Fruit fly (Drosophila melanogaster) Kc167 (cell line): Measurements from ENCODE around the gene SpdS.

Experiments used
- Myc ChIP-seq: fragments of >200 bp; optimal IDR thresholded peaks from 2 replicates; lab custom pipeline; 2017; ENCODE audit warnings: missing external identifiers
- Sin3A ChIP-seq: fragments of >200 bp; optimal IDR thresholded peaks from 2 replicates; lab custom pipeline; 2018; ENCODE audit warnings: missing external identifiers
- h ChIP-seq: fragments of >200 bp; optimal IDR thresholded peaks from 3 replicates; lab custom pipeline; 2018; ENCODE audit warnings: missing external identifiers
- insv ChIP-seq: fragments of >200 bp; optimal IDR thresholded peaks from 3 replicates; lab custom pipeline; 2018; ENCODE audit warnings: missing external identifiers
- psq ChIP-seq: fragments of >200 bp; optimal IDR thresholded peaks from 2 replicates; lab custom pipeline; 2017; ENCODE audit warnings: missing external identifiers
- ttk ChIP-seq: sonication (Bioruptor generic); optimal IDR thresholded peaks from 2 replicates; lab custom pipeline; 2017; ENCODE audit warnings: missing external identifiers

Gene SpdS

dm6 chr3R:9626880-9627401, 4.5 kb upstream of the SpdS start, which contains the start of the genes CG9427 and CG8319:
Gene CG9427 (minus strand): TSS chr3R:9626930.
Gene CG8319 (plus strand): TSS chr3R:9627321.
- TF ChIP-seq h (no peak), Myc (lab: Kevin White, UChicago) (no peak), Sin3A (no peak), insv (lab: Kevin White, UChicago) (no peak), psq (no peak), ttk (no peak)

DNA sequence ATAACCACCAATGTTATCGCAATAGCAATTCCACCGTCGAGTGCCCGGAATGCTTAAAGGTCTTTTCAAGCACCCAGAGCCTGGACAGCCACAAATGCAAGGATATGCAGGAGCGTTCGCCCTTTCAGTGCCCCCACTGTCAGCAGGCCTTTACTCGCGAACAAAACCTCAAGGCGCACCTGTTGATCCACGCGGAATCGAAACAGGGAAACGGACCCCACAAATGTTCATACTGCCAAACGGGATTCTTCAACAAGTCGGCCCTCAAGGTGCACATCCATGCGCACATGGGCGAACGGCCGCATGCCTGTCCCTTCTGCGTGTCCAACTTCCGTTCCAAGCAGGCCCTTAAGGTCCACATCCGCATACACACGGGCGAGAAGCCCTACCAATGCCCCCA, 3.4 kb upstream of the SpdS start:
- TF ChIP-seq h, result no peak
- no peak for TF ChIP-seq psq
- TF ChIP-seq Myc (lab: Kevin White, UChicago), result no peak
- no peak for TF ChIP-seq ttk
- no peak for TF ChIP-seq insv (lab: Kevin White, UChicago)
- TF ChIP-seq Sin3A, result no peak

DNA sequence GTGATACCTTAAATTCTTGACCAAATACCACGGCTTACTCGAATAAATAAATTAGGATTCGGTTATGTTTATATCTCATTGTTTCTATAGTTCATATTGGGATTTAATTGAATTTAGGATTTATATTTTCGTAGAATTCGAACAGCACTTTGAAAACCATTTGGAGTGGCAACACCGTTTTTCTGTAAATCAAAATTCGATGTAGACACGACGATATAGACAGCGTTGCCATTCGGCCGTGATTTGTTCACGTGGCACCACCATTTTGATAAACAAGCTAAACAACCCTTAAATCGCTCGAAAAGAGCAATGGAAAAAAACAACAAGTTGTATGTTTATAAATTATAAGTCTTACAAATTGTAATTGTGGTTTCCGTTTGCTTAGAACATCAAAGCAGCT, 2.8 kb upstream of the SpdS start:
- TF ChIP-seq Myc (lab: Kevin White, UChicago) (no peak), h (no peak), Sin3A (no peak), insv (lab: Kevin White, UChicago) (no peak), psq (no peak), ttk (no peak)

- TF ChIP-seq Sin3A (no peak), Myc (lab: Kevin White, UChicago) (no peak), insv (lab: Kevin White, UChicago) (no peak), h (no peak), psq (no peak), ttk (no peak)
Observed at dm6 chr3R:9630053-9630632, 1.3 kb upstream of the SpdS start.

DNA sequence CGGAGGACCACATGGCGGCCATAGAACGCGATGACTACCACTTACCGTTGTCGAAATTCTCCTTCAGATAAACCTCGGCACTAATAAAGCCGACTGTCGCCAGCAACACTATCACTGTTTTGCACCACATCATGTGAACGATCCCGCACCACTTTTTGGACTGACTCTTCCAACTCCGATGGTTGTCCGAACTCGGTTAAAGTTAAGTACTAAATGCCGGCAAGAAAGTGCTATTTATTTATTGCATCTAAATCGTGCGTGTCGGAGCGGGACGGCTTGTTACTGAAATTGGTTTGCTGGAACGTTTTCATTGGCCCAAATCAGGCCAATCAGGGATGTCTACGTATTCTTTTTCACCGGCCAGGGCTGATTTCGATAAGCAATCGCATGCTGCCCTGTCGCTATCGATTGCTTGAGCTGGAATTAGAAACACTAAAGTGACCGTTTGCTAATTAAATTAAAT, 777 bp upstream of the SpdS start, which contains the start of gene Calr:
TSS of gene Calr (minus strand) at position 219 of the 463 bp plus-strand sequence.
- TF ChIP-seq h (no peak), Sin3A (no peak), insv (lab: Kevin White, UChicago) (no peak), ttk (no peak), psq (no peak), Myc (lab: Kevin White, UChicago) (no peak)

DNA sequence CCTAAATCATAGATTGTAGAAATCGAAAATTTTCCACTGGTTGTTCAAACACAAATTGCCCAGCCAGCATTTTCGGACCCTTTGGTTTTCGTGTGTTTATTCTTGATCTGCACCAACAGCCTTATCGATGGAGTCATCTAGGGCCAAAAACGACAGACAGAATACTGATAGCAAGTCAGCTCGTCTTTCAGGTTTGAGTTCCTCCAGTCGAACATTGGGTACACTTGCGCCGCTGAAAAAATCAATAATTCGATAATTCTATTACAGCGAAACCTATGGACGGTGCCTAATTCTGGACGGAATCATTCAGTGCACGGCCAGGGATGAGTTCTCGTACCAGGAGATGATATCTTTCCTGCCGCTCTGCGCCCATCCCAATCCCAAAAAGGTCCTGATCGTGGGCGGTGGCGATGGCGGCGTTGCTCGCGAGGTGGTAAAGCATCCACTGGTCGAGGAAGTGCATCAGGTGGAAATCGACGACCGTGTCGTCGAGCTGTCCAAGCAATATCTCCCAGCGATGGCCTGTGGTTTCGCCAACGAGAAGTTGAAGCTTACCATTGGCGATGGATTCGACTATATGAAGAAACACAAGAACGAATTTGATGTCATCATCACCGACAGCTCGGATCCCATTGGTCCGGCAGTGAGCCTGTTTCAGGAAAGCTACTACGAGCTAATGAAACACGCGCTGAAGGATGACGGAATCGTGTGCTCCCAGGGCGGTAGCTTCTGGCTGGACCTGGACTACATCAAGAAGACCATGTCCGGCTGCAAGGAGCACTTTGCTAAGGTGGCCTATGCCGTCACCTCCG, 875 bp downstream of the SpdS start:
- no peak for TF ChIP-seq psq
- TF ChIP-seq Myc (lab: Kevin White, UChicago), result no peak
- TF ChIP-seq h, result no peak

DNA sequence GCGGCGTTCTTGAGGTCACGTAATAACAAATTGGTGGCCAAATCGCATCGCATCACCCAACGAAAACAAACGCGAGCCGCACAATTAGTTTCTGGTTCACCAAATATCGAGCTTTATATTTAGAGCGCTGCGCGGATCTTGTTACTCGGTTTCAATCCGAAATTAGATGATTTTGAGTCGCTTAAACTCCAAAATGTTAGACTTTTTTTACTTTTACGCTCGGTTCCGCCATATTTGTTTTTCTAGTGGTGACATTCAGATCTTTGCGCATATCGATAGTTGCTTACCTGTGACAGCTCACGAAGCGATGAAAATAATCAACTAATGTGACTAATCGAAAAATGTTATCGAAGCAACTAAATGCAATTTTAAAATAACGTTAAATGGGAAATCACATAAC, 5.9 kb downstream of the SpdS start, which contains the start of gene Scm:
TSS of gene Scm (minus strand) at position 251 of the 400 bp plus-strand sequence.
- TF ChIP-seq h, result no peak
- TF ChIP-seq psq, result no peak
- TF ChIP-seq ttk, result no peak
- no peak for TF ChIP-seq insv (lab: Kevin White, UChicago)
- TF ChIP-seq Sin3A, result no peak
- no peak for TF ChIP-seq Myc (lab: Kevin White, UChicago)

dm6 chr3R:9637882-9638281, 6.4 kb downstream of the SpdS start, which contains the start of gene Dh44:
Gene Dh44 (plus strand): TSS chr3R:9638182.
- TF ChIP-seq h, result no peak

- TF ChIP-seq Myc (lab: Kevin White, UChicago) (no peak), Sin3A (no peak), ttk (no peak), h (no peak), insv (lab: Kevin White, UChicago) (no peak), psq (no peak)
Observed at dm6 chr3R:9640313-9640712, 8.9 kb downstream of the SpdS start.

dm6 chr3R:9643977-9644376, 12.5 kb downstream of the SpdS start:
- TF ChIP-seq psq (no peak), h (no peak)

DNA sequence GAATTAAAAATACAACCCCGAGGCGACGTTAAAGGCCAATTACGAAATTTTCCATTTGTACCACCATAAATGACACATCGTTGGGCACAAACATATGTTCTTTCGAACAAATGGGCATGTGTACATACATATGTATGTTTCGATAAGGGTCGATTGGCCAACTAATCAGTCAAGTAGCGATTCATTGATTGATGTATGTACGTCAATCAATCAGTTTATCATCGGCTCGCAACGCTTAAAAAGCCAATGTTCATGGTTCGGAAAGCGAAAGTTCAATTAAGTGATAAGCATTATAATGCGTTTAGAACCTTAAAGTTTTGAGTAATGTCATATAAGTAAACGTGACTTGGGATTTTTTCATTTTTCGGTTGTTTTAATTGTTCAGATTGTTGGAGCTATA, 13.2 kb downstream of the SpdS start:
- TF ChIP-seq Myc (lab: Kevin White, UChicago) (no peak), psq (no peak), insv (lab: Kevin White, UChicago) (no peak), Sin3A (no peak)

DNA sequence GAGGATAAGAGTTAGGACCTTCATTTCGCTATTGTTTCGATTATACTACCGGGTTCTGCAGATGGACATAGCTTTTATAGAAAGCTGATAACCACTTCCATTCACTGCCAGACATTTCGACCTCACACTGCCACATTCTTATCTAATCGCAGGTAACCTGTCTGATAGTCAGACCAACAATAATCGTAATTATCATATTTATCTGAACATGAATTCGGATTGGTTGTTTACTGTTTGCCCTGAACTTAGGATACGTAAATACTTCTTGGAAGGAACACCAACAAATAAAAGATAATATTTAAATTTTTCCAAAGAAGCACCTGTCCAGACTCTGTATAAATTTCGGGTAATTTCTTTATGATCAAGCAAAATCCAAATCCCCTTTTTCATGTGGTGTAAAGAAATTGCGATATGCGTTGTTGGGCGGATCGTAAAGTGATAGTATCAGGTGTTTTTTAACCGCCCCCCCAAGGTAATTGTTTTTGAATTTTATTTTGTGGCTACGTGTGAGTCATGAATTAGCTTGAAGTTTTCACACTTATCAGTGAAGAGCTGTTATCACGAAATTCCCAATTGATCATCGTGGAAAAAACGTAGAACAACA, 14.8 kb downstream of the SpdS start, which contains the start of gene Fst:
TSS of gene Fst (minus strand) at position 51 of the 604 bp plus-strand sequence.
- TF ChIP-seq ttk, result no peak
- no peak for TF ChIP-seq h
- TF ChIP-seq Myc (lab: Kevin White, UChicago), result no peak
- TF ChIP-seq insv (lab: Kevin White, UChicago), result no peak
- no peak for TF ChIP-seq Sin3A
- TF ChIP-seq psq, result no peak

- TF ChIP-seq Sin3A (no peak), h (no peak), insv (lab: Kevin White, UChicago) (no peak), psq (no peak), Myc (lab: Kevin White, UChicago) (no peak), ttk (no peak)
Observed at dm6 chr3R:9665405-9665804, 34.0 kb downstream of the SpdS start.
